Worm (Caenorhabditis elegans): ENCODE results near the gene egg-3.

ce11 chrII:10852880-10853279, 31.4 kb downstream of the egg-3 start:
- TF ChIP-seq ama-1 (optimal IDR thresholded peaks at IDR 0.05) (no peak), pha-4 (tag; optimal IDR thresholded peaks at IDR 0.05) (no peak), elt-2 (tag; optimal IDR thresholded peaks at IDR 0.05) (no peak), unc-86 (tag; optimal IDR thresholded peaks at IDR 0.05) (no peak), ceh-24 (tag; optimal IDR thresholded peaks at IDR 0.05) (no peak), ceh-14 (tag; optimal IDR thresholded peaks at IDR 0.05) (no peak), fkh-10 (GFP tag; optimal IDR thresholded peaks at IDR 0.05) (no peak), ceh-19 (GFP tag; optimal IDR thresholded peaks at IDR 0.05) (no peak), che-1 (tag; optimal IDR thresholded peaks at IDR 0.05) (no peak), unc-55 (GFP tag; optimal IDR thresholded peaks at IDR 0.05) (no peak), hlh-30 (tag; optimal IDR thresholded peaks at IDR 0.05; ENCODE audit: insufficient read depth) (no peak), pqm-1 (tag; optimal IDR thresholded peaks at IDR 0.05) (no peak), C38D4.7 (GFP tag; optimal IDR thresholded peaks at IDR 0.05) (no peak), ceh-18 (tag; optimal IDR thresholded peaks at IDR 0.05) (no peak)
